Worm (Caenorhabditis elegans) whole organism, young adult: ENCODE measurements around the gene nsph-3.1.

Source experiments
- B0035.1 ChIP-seq: sonication (generic microtip); optimal IDR thresholded peaks from 2 replicates; lab custom pipeline; 2016; ENCODE audit warnings: missing genetic modification characterization, mild to moderate bottlenecking, missing compliant biosample characterization, missing genotype, missing genetic modification reagents
- C06A6.2 ChIP-seq: fragments of 200-800 bp; sonication (Bioruptor generic); conservative IDR thresholded peaks from 2 replicates; pipeline ENCODE4 v1.3.6; 2022; ENCODE audit warnings: missing genetic modification characterization, missing compliant biosample characterization
- D2030.7 ChIP-seq: fragments of 200-800 bp; sonication (Bioruptor generic); IDR thresholded peaks from 2 replicates; pipeline ENCODE4 v1.3.6; 2022; ENCODE audit warnings: missing genetic modification reagents, missing genetic modification characterization, missing compliant biosample characterization
- F33H1.4 ChIP-seq: fragments of 200-800 bp; sonication (Bioruptor generic); IDR thresholded peaks from 2 replicates; pipeline ENCODE4 v1.3.6; 2022; ENCODE audit warnings: missing genetic modification reagents, missing genetic modification characterization, missing compliant biosample characterization
- F55B11.4 ChIP-seq: sonication (generic microtip); optimal IDR thresholded peaks from 2 replicates; lab custom pipeline; 2016; ENCODE audit warnings: missing compliant biosample characterization, missing genetic modification characterization, borderline replicate concordance; ENCODE audit not compliant: insufficient read depth
- F57A8.1 ChIP-seq: fragments of 200-800 bp; sonication (Bioruptor generic); optimal IDR thresholded peaks from 2 replicates; lab custom pipeline; 2018; ENCODE audit warnings: mild to moderate bottlenecking, missing genetic modification characterization, moderate library complexity, missing compliant biosample characterization
- T07F8.4 ChIP-seq: sonication (generic microtip); optimal IDR thresholded peaks from 2 replicates; lab custom pipeline; 2016; ENCODE audit warnings: mild to moderate bottlenecking, missing genetic modification characterization, moderate library complexity, missing compliant biosample characterization
- T26A5.8 ChIP-seq: sonication (generic microtip); optimal IDR thresholded peaks from 2 replicates; lab custom pipeline; 2016; ENCODE audit warnings: missing genetic modification characterization, missing compliant biosample characterization
- Y53G8AR.9 ChIP-seq: fragments of 200-800 bp; sonication (Bioruptor generic); conservative IDR thresholded peaks from 2 replicates; pipeline ENCODE4 v1.3.6; 2022; ENCODE audit warnings: missing genetic modification reagents, missing genetic modification characterization, missing compliant biosample characterization
- Y79H2A.3 ChIP-seq: fragments of 200-800 bp; sonication (Bioruptor generic); conservative IDR thresholded peaks from 2 replicates; pipeline ENCODE4 v1.3.6; 2022; ENCODE audit warnings: missing genetic modification reagents, missing genetic modification characterization, missing compliant biosample characterization
- aptf-2 ChIP-seq: fragments of 200-800 bp; sonication (Bioruptor generic); conservative IDR thresholded peaks from 2 replicates; pipeline ENCODE4 v1.3.6; 2022; ENCODE audit warnings: missing genetic modification reagents, missing genetic modification characterization, missing compliant biosample characterization
- bed-2 ChIP-seq: fragments of 200-800 bp; sonication (Bioruptor generic); IDR thresholded peaks from 2 replicates; pipeline ENCODE4 v1.3.6; 2022; ENCODE audit warnings: missing genetic modification reagents, missing genetic modification characterization, missing compliant biosample characterization
- ccch-3 ChIP-seq: fragments of 200-800 bp; sonication (Bioruptor generic); optimal IDR thresholded peaks from 2 replicates; lab custom pipeline; 2018; ENCODE audit warnings: mild to moderate bottlenecking, missing genetic modification characterization, missing compliant biosample characterization
- ceh-58 ChIP-seq: fragments of 200-800 bp; sonication (Bioruptor generic); IDR thresholded peaks from 2 replicates; pipeline ENCODE4 v1.3.6; 2022; ENCODE audit warnings: missing genetic modification characterization, missing compliant biosample characterization
- ceh-91 ChIP-seq: fragments of 200-800 bp; sonication (Bioruptor generic); IDR thresholded peaks from 2 replicates; pipeline ENCODE4 v1.3.6; 2022; ENCODE audit warnings: missing genetic modification reagents, missing genetic modification characterization, missing compliant biosample characterization
- dpl-1 ChIP-seq: fragments of 150-350 bp; optimal IDR thresholded peaks from 2 replicates; lab custom pipeline; 2014; ENCODE audit warnings: missing biosample characterization, missing genetic modification reagents, missing genetic modification characterization
- efl-1 ChIP-seq: fragments of 150-350 bp; optimal IDR thresholded peaks from 2 replicates; lab custom pipeline; 2014; ENCODE audit warnings: missing biosample characterization, missing genetic modification reagents, missing genetic modification characterization
- ekl-4 ChIP-seq: fragments of 200-800 bp; sonication (Bioruptor generic); IDR thresholded peaks from 2 replicates; pipeline ENCODE4 v1.3.6; 2022; ENCODE audit warnings: missing genetic modification reagents, missing genetic modification characterization, missing compliant biosample characterization
- him-1 ChIP-seq: sonication (generic microtip); optimal IDR thresholded peaks from 2 replicates; lab custom pipeline; 2016; ENCODE audit warnings: missing genotype, missing genetic modification reagents, missing genetic modification characterization, missing compliant biosample characterization
- hmg-1.2 ChIP-seq: fragments of 200-800 bp; sonication (Bioruptor generic); IDR thresholded peaks from 2 replicates; pipeline ENCODE4 v1.3.6; 2022; ENCODE audit warnings: missing genetic modification reagents, missing genetic modification characterization, missing compliant biosample characterization
- hsf-1 ChIP-seq: fragments of 200-800 bp; sonication (Bioruptor generic); IDR thresholded peaks from 2 replicates; pipeline ENCODE4 v1.3.6; 2022; ENCODE audit warnings: missing genetic modification reagents, missing genetic modification characterization, missing compliant biosample characterization
- lin-26 ChIP-seq: fragments of 200-800 bp; sonication (Bioruptor generic); IDR thresholded peaks from 2 replicates; pipeline ENCODE4 v1.3.6; 2022; ENCODE audit warnings: missing genetic modification reagents, missing genetic modification characterization, missing compliant biosample characterization
- lin-54 ChIP-seq: fragments of 200-800 bp; sonication (Bioruptor generic); optimal IDR thresholded peaks from 2 replicates; lab custom pipeline; 2018; ENCODE audit warnings: mild to moderate bottlenecking, missing genetic modification characterization, missing compliant biosample characterization
- lsl-1 ChIP-seq: fragments of 200-800 bp; sonication (Bioruptor generic); optimal IDR thresholded peaks from 2 replicates; lab custom pipeline; 2018; ENCODE audit warnings: mild to moderate bottlenecking, missing genetic modification characterization, moderate library complexity, missing compliant biosample characterization
- madf-10 ChIP-seq: sonication (generic microtip); optimal IDR thresholded peaks from 2 replicates; lab custom pipeline; 2016; ENCODE audit warnings: mild to moderate bottlenecking, missing genetic modification characterization, missing compliant biosample characterization
- madf-6 ChIP-seq: fragments of 200-800 bp; sonication (Bioruptor generic); IDR thresholded peaks from 2 replicates; pipeline ENCODE4 v1.3.6; 2022; ENCODE audit warnings: missing genetic modification reagents, missing genetic modification characterization, missing compliant biosample characterization
- madf-8 ChIP-seq: fragments of 200-800 bp; sonication (Bioruptor generic); conservative IDR thresholded peaks from 2 replicates; pipeline ENCODE4 v1.3.6; 2022; ENCODE audit warnings: missing genetic modification reagents, missing genetic modification characterization, missing compliant biosample characterization
- mcd-1 ChIP-seq: fragments of 200-800 bp; sonication (Bioruptor generic); IDR thresholded peaks from 2 replicates; pipeline ENCODE4 v1.3.6; 2022; ENCODE audit warnings: missing genetic modification reagents, missing genetic modification characterization, missing compliant biosample characterization
- mes-4 ChIP-seq: sonication (generic microtip); optimal IDR thresholded peaks from 2 replicates; lab custom pipeline; 2016; ENCODE audit warnings: missing genotype, missing genetic modification characterization, missing compliant biosample characterization
- nfya-2 ChIP-seq: fragments of 200-800 bp; sonication (Bioruptor generic); IDR thresholded peaks from 2 replicates; pipeline ENCODE4 v1.3.6; 2022; ENCODE audit warnings: missing genetic modification reagents, missing genetic modification characterization, missing compliant biosample characterization
- nhr-80 ChIP-seq: sonication (generic microtip); optimal IDR thresholded peaks from 2 replicates; lab custom pipeline; 2016; ENCODE audit warnings: missing genetic modification characterization, missing compliant biosample characterization
- pbrm-1 ChIP-seq: fragments of 200-800 bp; sonication (Bioruptor generic); IDR thresholded peaks from 2 replicates; pipeline ENCODE4 v1.3.6; 2022; ENCODE audit warnings: missing genetic modification reagents, missing genetic modification characterization, missing compliant biosample characterization
- rcor-1 ChIP-seq: fragments of 200-800 bp; sonication (Bioruptor generic); IDR thresholded peaks from 2 replicates; pipeline ENCODE4 v1.3.6; 2022; ENCODE audit warnings: missing genetic modification reagents, missing genetic modification characterization, missing compliant biosample characterization
- snpc-3.4 ChIP-seq: sonication (generic microtip); optimal IDR thresholded peaks from 2 replicates; lab custom pipeline; 2017; ENCODE audit warnings: missing genetic modification characterization, mild to moderate bottlenecking, missing compliant biosample characterization, antibody characterized with exemption, moderate library complexity, missing genotype, missing genetic modification reagents
- snpc-4 ChIP-seq, 5 experiments: fragments of 150-350 bp in 1 of 5; sonication (generic microtip) in 4 of 5; optimal IDR thresholded peaks; 2 replicates each; lab custom pipeline; 2014 to 2018; ENCODE audit warnings: missing genetic modification characterization in 5 of 5, missing biosample characterization in 3 of 5, antibody characterized with exemption in 2 of 5, mild to moderate bottlenecking in 2 of 5, missing compliant biosample characterization in 2 of 5, missing genotype in 2 of 5, moderate library complexity in 2 of 5, missing genetic modification reagents in 1 of 5
- somi-1 ChIP-seq: fragments of 200-800 bp; sonication (Bioruptor generic); optimal IDR thresholded peaks from 2 replicates; lab custom pipeline; 2018; ENCODE audit warnings: mild to moderate bottlenecking, missing genetic modification characterization, missing compliant biosample characterization
- tbx-9 ChIP-seq: sonication (generic microtip); optimal IDR thresholded peaks from 2 replicates; lab custom pipeline; 2016; ENCODE audit warnings: borderline replicate concordance, missing genetic modification characterization, inconsistent platforms, missing compliant biosample characterization
- unc-62 ChIP-seq: fragments of 150-350 bp; optimal IDR thresholded peaks from 2 replicates; lab custom pipeline; 2014; ENCODE audit warnings: missing biosample characterization, missing genetic modification reagents, missing genetic modification characterization
- xnd-1 ChIP-seq: sonication (generic microtip); optimal IDR thresholded peaks from 2 replicates; lab custom pipeline; 2016; ENCODE audit warnings: missing genotype, missing genetic modification reagents, missing genetic modification characterization, missing compliant biosample characterization
- ztf-18 ChIP-seq: sonication (generic microtip); optimal IDR thresholded peaks from 2 replicates; lab custom pipeline; 2016; ENCODE audit warnings: missing genotype, mild to moderate bottlenecking, missing genetic modification characterization, missing compliant biosample characterization
- ztf-26 ChIP-seq: sonication (generic microtip); optimal IDR thresholded peaks from 2 replicates; lab custom pipeline; 2017; ENCODE audit warnings: missing genetic modification characterization, missing compliant biosample characterization

Gene nsph-3.1

ce11 chrIV:10981761-10982160 is 32.2 kb downstream of the nsph-3.1 start, which contains the start of gene Y43E12A.2:
TSS of gene Y43E12A.2 (plus strand) at chrIV:10982061.
- TF ChIP-seq unc-62 (no peak), ceh-58 (GFP tag; lab: Robert Waterston, UW) (no peak), rcor-1 (GFP tag; lab: Robert Waterston, UW) (no peak), lin-54 (no peak)

ce11 chrIV:10985568-10986035 is 36.0 kb downstream of the nsph-3.1 start, which contains the start of gene cyb-2.1:
TSS of gene cyb-2.1 (plus strand) at chrIV:10985985.
- TF ChIP-seq somi-1 (GFP tag; lab: Kevin White, UChicago) (no peak), him-1 (tag; lab: Kevin White, UChicago) (no peak), lin-26 (no peak), F33H1.4 (GFP tag; lab: Robert Waterston, UW) (peak; percentile 71), ceh-91 (GFP tag; lab: Robert Waterston, UW) (peak; percentile 69), aptf-2 (GFP tag; lab: Robert Waterston, UW) (no peak), rcor-1 (GFP tag; lab: Robert Waterston, UW) (peak; percentile 43; the same call in 1 of the 2 replicates), F55B11.4 (no peak), mcd-1 (GFP tag; lab: Robert Waterston, UW) (no peak), pbrm-1 (GFP tag; lab: Robert Waterston, UW) (no peak), ccch-3 (GFP tag; lab: Kevin White, UChicago) (no peak), T07F8.4 (tag; lab: Kevin White, UChicago) (no peak), snpc-3.4 (tag; lab: Kevin White, UChicago) (no peak), B0035.1 (tag; lab: Kevin White, UChicago) (no peak), xnd-1 (tag; lab: Kevin White, UChicago) (peak; percentile 84), hsf-1 (GFP tag; lab: Robert Waterston, UW) (0 out of 2 replicates have a peak, but pooled peaks have one; percentile 31), D2030.7 (peak; percentile 55), lsl-1 (peak; percentile 84), mes-4 (tag; lab: Kevin White, UChicago) (no peak), hmg-1.2 (peak; percentile 18; the same call in 1 of the 2 replicates), madf-8 (GFP tag; lab: Robert Waterston, UW) (peak; percentile 96), madf-10 (tag; lab: Kevin White, UChicago) (no peak), madf-6 (GFP tag; lab: Robert Waterston, UW) (peak; percentile 98), dpl-1 (GFP tag; lab: Kevin White, UChicago) (no peak), nhr-80 (no peak), efl-1 (GFP tag; lab: Kevin White, UChicago) (peak; percentile 59)

- peak; percentile 60; the same call in 1 of the 2 replicates for TF ChIP-seq ekl-4 (GFP tag; lab: Robert Waterston, UW)
- TF ChIP-seq rcor-1 (GFP tag; lab: Robert Waterston, UW) = 0 out of 2 replicates have a peak, but pooled peaks have one; percentile 5
- 0 out of 2 replicates have a peak, but pooled peaks have one; percentile 43 for TF ChIP-seq hsf-1 (GFP tag; lab: Robert Waterston, UW)
- peak; percentile 30; the same call in 1 of the 2 replicates for TF ChIP-seq madf-8 (GFP tag; lab: Robert Waterston, UW)
- TF ChIP-seq Y53G8AR.9 (GFP tag; lab: Robert Waterston, UW) = 0 out of 2 replicates have a peak, but pooled peaks have one; percentile 48
- TF ChIP-seq ceh-91 (GFP tag; lab: Robert Waterston, UW) = peak; percentile 34; the same call in 1 of the 2 replicates
- peak; percentile 72 for TF ChIP-seq madf-6 (GFP tag; lab: Robert Waterston, UW)
- peak; percentile 24; the same call in 1 of the 2 replicates for TF ChIP-seq D2030.7
- peak; percentile 28; the same call in 1 of the 2 replicates for TF ChIP-seq F33H1.4 (GFP tag; lab: Robert Waterston, UW)
These were observed 37.8 kb downstream of the nsph-3.1 start, which contains the start of gene Y43E12A.3 for ce11 chrIV:10987342-10987945. TSS of gene Y43E12A.3 (plus strand) at chrIV:10987895.

- TF ChIP-seq somi-1 (GFP tag; lab: Kevin White, UChicago) (no peak), snpc-4 (GFP tag; optimal IDR thresholded peaks at IDR 0.05; lab: Kevin White, UChicago) (no peak), snpc-4 (tag; optimal IDR thresholded peaks at IDR 0.05; lab: Kevin White, UChicago) (no peak), T26A5.8 (tag; lab: Kevin White, UChicago) (no peak), Y79H2A.3 (GFP tag; lab: Robert Waterston, UW) (no peak), nfya-2 (GFP tag; lab: Robert Waterston, UW) (no peak), bed-2 (GFP tag; lab: Robert Waterston, UW) (no peak), ztf-26 (tag; lab: Kevin White, UChicago) (no peak), ztf-18 (tag; lab: Kevin White, UChicago) (no peak), tbx-9 (tag; lab: Kevin White, UChicago) (no peak), F57A8.1 (no peak), C06A6.2 (no peak), T07F8.4 (tag; lab: Kevin White, UChicago) (no peak)
These were observed 41.1 kb downstream of the nsph-3.1 start, which contains the start of gene F13H10.5 for ce11 chrIV:10990699-10991098. TSS of gene F13H10.5 (plus strand) at chrIV:10990999.
